Worm (Caenorhabditis elegans): ENCODE measurements around the gene C09B8.8.

C09B8.8 gene

DNA sequence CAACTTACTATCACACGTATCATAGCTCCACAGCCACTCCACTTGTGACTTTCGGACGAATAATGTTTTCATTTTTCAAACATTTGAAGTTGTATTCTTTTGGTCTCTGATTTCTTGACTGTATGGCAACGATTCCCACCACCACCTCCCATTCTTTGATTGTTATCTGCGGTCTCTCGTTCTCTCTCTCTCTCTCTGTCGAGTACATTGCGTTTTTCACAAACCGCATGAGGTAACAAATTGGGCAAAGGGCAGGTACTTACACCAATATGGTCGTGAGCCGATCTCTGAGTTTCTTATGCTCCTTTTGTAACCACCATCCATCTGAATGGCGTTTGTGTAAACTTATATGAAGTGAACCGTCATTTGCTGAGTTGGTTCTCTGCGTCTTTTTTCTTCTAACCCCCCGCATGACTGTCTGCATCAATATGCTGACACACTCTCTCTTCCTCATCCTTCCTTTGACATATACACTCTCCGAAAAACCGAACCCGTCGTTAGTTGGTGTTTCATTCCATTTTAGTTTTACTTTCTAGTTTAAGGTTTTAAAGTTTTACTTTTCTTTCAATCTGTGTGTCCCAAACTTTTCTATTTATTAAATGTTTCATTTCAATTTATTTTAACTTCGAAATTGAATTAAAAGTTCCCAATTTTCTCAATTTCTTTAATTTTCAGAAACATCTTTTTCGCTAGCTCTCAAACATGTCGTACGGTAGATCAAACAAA lies 42.5 kb downstream of the C09B8.8 start, which contains the start of gene gln-1:
Gene gln-1 (plus strand): TSS at position 676 of the 726 bp plus-strand sequence.
- TF ChIP-seq ZK546.5 (tag; optimal IDR thresholded peaks at IDR 0.05) = no peak
- TF ChIP-seq zip-2 (tag; optimal IDR thresholded peaks at IDR 0.05) = no peak
- TF ChIP-seq lin-29 (GFP tag; IDR thresholded peaks at IDR 0.05) = no peak
- no peak for TF ChIP-seq duxl-1 (tag; optimal IDR thresholded peaks at IDR 0.05; ENCODE audit: poor library complexity)
- peak; percentile 54 for TF ChIP-seq dve-1 (tag; optimal IDR thresholded peaks at IDR 0.05; ENCODE audit: insufficient read depth)
- TF ChIP-seq aly-2 (tag; optimal IDR thresholded peaks at IDR 0.05) = no peak
- TF ChIP-seq nhr-111 (GFP tag; optimal IDR thresholded peaks at IDR 0.05) = no peak
- no peak for TF ChIP-seq ztf-7 (tag; optimal IDR thresholded peaks at IDR 0.05)
- TF ChIP-seq F37D6.2 (tag; optimal IDR thresholded peaks at IDR 0.05) = no peak
- TF ChIP-seq F26F4.8 (GFP tag; conservative IDR thresholded peaks at IDR 0.05) = no peak
- TF ChIP-seq nhr-48 (tag; optimal IDR thresholded peaks at IDR 0.05) = peak; percentile 45
- TF ChIP-seq snpc-1.2 (GFP tag; IDR thresholded peaks at IDR 0.05) = no peak
- TF ChIP-seq daf-19 (GFP tag; conservative IDR thresholded peaks at IDR 0.05) = no peak
- TF ChIP-seq egl-43 (GFP tag; IDR thresholded peaks at IDR 0.05) = no peak
- peak; percentile 45 for TF ChIP-seq nhr-77 (tag; optimal IDR thresholded peaks at IDR 0.05)
- peak in 1 of 2 experiments; percentile 50 for TF ChIP-seq mdl-1 (tag; optimal IDR thresholded peaks at IDR 0.05)
- peak; percentile 59 for TF ChIP-seq hlh-11 (tag; optimal IDR thresholded peaks at IDR 0.05)
- no peak for TF ChIP-seq lir-3 (tag; optimal IDR thresholded peaks at IDR 0.05)
- TF ChIP-seq F10B5.3 (tag; optimal IDR thresholded peaks at IDR 0.05) = no peak
- no peak for TF ChIP-seq unc-130 (GFP tag; optimal IDR thresholded peaks at IDR 0.05)
- TF ChIP-seq nhr-28 (tag; optimal IDR thresholded peaks at IDR 0.05) = peak; percentile 66
- TF ChIP-seq hmg-1.1 (GFP tag; IDR thresholded peaks at IDR 0.05) = 0 out of 2 replicates have a peak, but pooled peaks have one; percentile 33
- peak; percentile 29 for TF ChIP-seq mxl-3 (GFP tag; optimal IDR thresholded peaks at IDR 0.05)
- no peak for TF ChIP-seq cey-2 (tag; optimal IDR thresholded peaks at IDR 0.05; ENCODE audit: borderline replicate concordance, insufficient read depth)
- peak; percentile 70 for TF ChIP-seq pqm-1 (tag; optimal IDR thresholded peaks at IDR 0.05)
- peak; percentile 36 for TF ChIP-seq hlh-30 (tag; optimal IDR thresholded peaks at IDR 0.05; ENCODE audit: insufficient read depth)
- TF ChIP-seq mep-1 (tag; optimal IDR thresholded peaks at IDR 0.05) = peak; percentile 49
- no peak for TF ChIP-seq daf-16 (GFP tag; optimal IDR thresholded peaks at IDR 0.05)
- peak; percentile 67 for TF ChIP-seq daf-16 (tag; optimal IDR thresholded peaks at IDR 0.05)
- no peak for TF ChIP-seq pha-4 (GFP tag; IDR thresholded peaks at IDR 0.05)
- no peak for TF ChIP-seq pha-4 (tag; optimal IDR thresholded peaks at IDR 0.05)
- TF ChIP-seq zfp-2 (tag; optimal IDR thresholded peaks at IDR 0.05) = no peak
- TF ChIP-seq dmd-6 (GFP tag; IDR thresholded peaks at IDR 0.05) = peak; percentile 67
- TF ChIP-seq nhr-10 (tag; optimal IDR thresholded peaks at IDR 0.05) = peak; percentile 66
- peak; percentile 17 for TF ChIP-seq nhr-6 (tag; optimal IDR thresholded peaks at IDR 0.05)
- TF ChIP-seq ceh-32 (tag; optimal IDR thresholded peaks at IDR 0.05; ENCODE audit: poor library complexity) = no peak
- no peak for TF ChIP-seq mdt-29 (GFP tag; IDR thresholded peaks at IDR 0.05)
- no peak for TF ChIP-seq nhr-237 (tag; optimal IDR thresholded peaks at IDR 0.05)
- TF ChIP-seq unc-62 (GFP tag; optimal IDR thresholded peaks at IDR 0.05 in 1 of 2) = peak in 1 of 2 experiments; percentile 89
- TF ChIP-seq unc-62 (tag; optimal IDR thresholded peaks at IDR 0.05) = no peak
- TF ChIP-seq vab-7 (GFP tag; IDR thresholded peaks at IDR 0.05) = no peak
- TF ChIP-seq lin-39 (tag; optimal IDR thresholded peaks at IDR 0.05) = no peak
- TF ChIP-seq attf-4 (tag; optimal IDR thresholded peaks at IDR 0.05) = no peak
- TF ChIP-seq fos-1 (tag; optimal IDR thresholded peaks at IDR 0.05) = no peak
- TF ChIP-seq lin-38 (GFP tag; IDR thresholded peaks at IDR 0.05) = no peak
- no peak for TF ChIP-seq ceh-62 (tag; optimal IDR thresholded peaks at IDR 0.05)
- no peak for TF ChIP-seq zfp-3 (GFP tag; conservative IDR thresholded peaks at IDR 0.05)
- no peak for TF ChIP-seq ctbp-1 (GFP tag; IDR thresholded peaks at IDR 0.05)
- TF ChIP-seq ama-1 (optimal IDR thresholded peaks at IDR 0.05) = no peak

Measured in whole organism, L4 larva.